Worm (Caenorhabditis elegans): ENCODE measurements around the gene cdr-1.

- TF ChIP-seq F33H1.4 (GFP tag; IDR thresholded peaks at IDR 0.05) (no peak), unc-62 (GFP tag; optimal IDR thresholded peaks at IDR 0.05) (no peak), egl-18 (GFP tag; IDR thresholded peaks at IDR 0.05) (no peak), akir-1 (GFP tag; optimal IDR thresholded peaks at IDR 0.05) (no peak), ceh-91 (GFP tag; IDR thresholded peaks at IDR 0.05) (no peak), tbx-9 (tag; optimal IDR thresholded peaks at IDR 0.05; ENCODE audit: borderline replicate concordance) (no peak), ets-4 (GFP tag; optimal IDR thresholded peaks at IDR 0.05) (no peak), rcor-1 (GFP tag; IDR thresholded peaks at IDR 0.05) (no peak), pha-4 (tag; optimal IDR thresholded peaks at IDR 0.05) (no peak), F57C9.4 (tag; optimal IDR thresholded peaks at IDR 0.05) (no peak), ztf-18 (tag; optimal IDR thresholded peaks at IDR 0.05) (no peak)
Measured at ce11 chrV:15879508-15879907, 41.6 kb upstream of the cdr-1 start, which contains the start of gene nhr-84.
